Fruit fly (Drosophila melanogaster) whole organism, embryonic: Measurements from ENCODE around the gene CG15382.
A peak's percentile ranks its signal among the peaks of the same experiment; 100 is the strongest.

ENCODE experiments used
- Adf1 ChIP-seq: fragments of 200-800 bp; sonication (Bioruptor generic); IDR thresholded peaks from 2 replicates; pipeline ENCODE4 v1.3.6; 2022; ENCODE audit warnings: missing biosample characterization, missing genetic modification characterization
- Atf3 ChIP-seq: fragments of 200-800 bp; sonication (Bioruptor generic); optimal IDR thresholded peaks from 3 replicates; lab custom pipeline; 2016; ENCODE audit warnings: missing biosample characterization, missing genetic modification characterization
- BEAF-32 ChIP-seq: fragments of 200-800 bp; sonication (Bioruptor generic); optimal IDR thresholded peaks from 3 replicates; lab custom pipeline; 2017; ENCODE audit warnings: missing biosample characterization, missing genetic modification characterization, mild to moderate bottlenecking, moderate library complexity, missing genetic modification reagents
- CG11456 ChIP-seq: fragments of 200-800 bp; sonication (Bioruptor generic); IDR thresholded peaks from 3 replicates; pipeline ENCODE4 v1.3.6; 2022; ENCODE audit warnings: missing biosample characterization, missing genetic modification characterization
- CG11560 ChIP-seq: fragments of 200-800 bp; sonication (Bioruptor generic); IDR thresholded peaks from 3 replicates; pipeline ENCODE4 v1.3.6; 2022; ENCODE audit warnings: missing biosample characterization, missing genetic modification characterization
- CG12236 ChIP-seq: fragments of 200-800 bp; sonication (Bioruptor generic); optimal IDR thresholded peaks from 2 replicates; lab custom pipeline; 2016; ENCODE audit warnings: missing biosample characterization, missing genetic modification characterization
- CG12391 ChIP-seq: fragments of 200-800 bp; sonication (Bioruptor generic); optimal IDR thresholded peaks from 3 replicates; lab custom pipeline; 2018; ENCODE audit warnings: missing biosample characterization, mild to moderate bottlenecking, missing genetic modification characterization, moderate library complexity
- CG15011 ChIP-seq: fragments of 200-800 bp; sonication (Bioruptor generic); optimal IDR thresholded peaks from 3 replicates; lab custom pipeline; 2018; ENCODE audit warnings: missing biosample characterization, mild to moderate bottlenecking, missing genetic modification characterization
- CG16863 ChIP-seq: fragments of 200-800 bp; sonication (Bioruptor generic); optimal IDR thresholded peaks from 3 replicates; lab custom pipeline; 2016; ENCODE audit warnings: missing biosample characterization, missing genetic modification characterization
- CG17385 ChIP-seq: fragments of 200-800 bp; sonication (Bioruptor generic); optimal IDR thresholded peaks from 3 replicates; lab custom pipeline; 2018; ENCODE audit warnings: missing biosample characterization, mild to moderate bottlenecking, missing genetic modification characterization
- CG17568 ChIP-seq: fragments of 200-800 bp; sonication (Bioruptor generic); optimal IDR thresholded peaks from 2 replicates; lab custom pipeline; 2018; ENCODE audit warnings: missing biosample characterization, mild to moderate bottlenecking, missing genetic modification characterization, moderate library complexity
- CG30020 ChIP-seq: fragments of 200-800 bp; optimal IDR thresholded peaks from 2 replicates; lab custom pipeline; 2019; ENCODE audit warnings: missing biosample characterization, mild to moderate bottlenecking, missing genetic modification characterization, moderate library complexity
- CG3065 ChIP-seq: fragments of 200-800 bp; sonication (Bioruptor generic); optimal IDR thresholded peaks from 2 replicates; lab custom pipeline; 2016; ENCODE audit warnings: missing biosample characterization, missing genetic modification characterization
- CG3281 ChIP-seq: fragments of 200-800 bp; sonication (Bioruptor generic); optimal IDR thresholded peaks from 3 replicates; lab custom pipeline; 2017; ENCODE audit warnings: missing biosample characterization, mild to moderate bottlenecking, missing genetic modification characterization
- CG33557 ChIP-seq: fragments of 200-800 bp; sonication (Bioruptor generic); optimal IDR thresholded peaks from 2 replicates; lab custom pipeline; 2019; ENCODE audit warnings: missing biosample characterization, mild to moderate bottlenecking, missing genetic modification characterization, moderate library complexity
- CG3838 ChIP-seq: fragments of 200-800 bp; sonication (Bioruptor generic); optimal IDR thresholded peaks from 3 replicates; lab custom pipeline; 2016; ENCODE audit warnings: missing biosample characterization, missing genetic modification characterization
- CG4424 ChIP-seq: fragments of 200-800 bp; sonication (Bioruptor generic); optimal IDR thresholded peaks from 3 replicates; lab custom pipeline; 2016; ENCODE audit warnings: missing biosample characterization, missing genetic modification characterization
- CG6254 ChIP-seq: fragments of 200-800 bp; sonication (Bioruptor generic); optimal IDR thresholded peaks from 3 replicates; lab custom pipeline; 2017; ENCODE audit warnings: mild to moderate bottlenecking, missing biosample characterization, missing genetic modification reagents, missing genetic modification characterization
- CG7556 ChIP-seq: fragments of 200-800 bp; sonication (Bioruptor generic); optimal IDR thresholded peaks from 2 replicates; lab custom pipeline; 2017; ENCODE audit warnings: missing biosample characterization, mild to moderate bottlenecking, missing genetic modification characterization
- CG7745 ChIP-seq: fragments of 200-800 bp; sonication (Bioruptor generic); optimal IDR thresholded peaks from 2 replicates; lab custom pipeline; 2018; ENCODE audit warnings: missing biosample characterization, mild to moderate bottlenecking, missing genetic modification characterization, moderate library complexity
- CG9932 ChIP-seq: fragments of 200-800 bp; sonication (Bioruptor generic); IDR thresholded peaks from 2 replicates; pipeline ENCODE4 v1.3.6; 2022; ENCODE audit warnings: missing biosample characterization, missing genetic modification characterization
- CHES-1-like ChIP-seq: fragments of 200-800 bp; sonication (Bioruptor generic); optimal IDR thresholded peaks from 2 replicates; lab custom pipeline; 2016; ENCODE audit warnings: missing biosample characterization, missing genetic modification characterization
- Dip3 ChIP-seq: fragments of 200-800 bp; sonication (Bioruptor generic); optimal IDR thresholded peaks from 3 replicates; lab custom pipeline; 2016; ENCODE audit warnings: missing biosample characterization, missing genetic modification characterization
- Gsc ChIP-seq: fragments of 200-800 bp; sonication (Bioruptor generic); IDR thresholded peaks from 2 replicates; pipeline ENCODE4 v1.3.6; 2022; ENCODE audit warnings: missing biosample characterization, missing genetic modification characterization
- Hey ChIP-seq: fragments of 200-800 bp; sonication (Bioruptor generic); optimal IDR thresholded peaks from 3 replicates; lab custom pipeline; 2018; ENCODE audit warnings: missing biosample characterization, mild to moderate bottlenecking, missing genetic modification characterization
- Jarid2 ChIP-seq: fragments of 200-800 bp; sonication (Bioruptor generic); optimal IDR thresholded peaks from 3 replicates; lab custom pipeline; 2017; ENCODE audit warnings: mild to moderate bottlenecking, missing biosample characterization, missing genetic modification reagents, missing genetic modification characterization
- Ravus ChIP-seq: fragments of 200-800 bp; sonication (Bioruptor generic); IDR thresholded peaks from 2 replicates; pipeline ENCODE4 v1.3.6; 2022; ENCODE audit warnings: missing biosample characterization, missing genetic modification characterization
- Scr ChIP-seq: fragments of 200-800 bp; sonication (Bioruptor generic); IDR thresholded peaks from 2 replicates; pipeline ENCODE4 v1.3.6; 2022; ENCODE audit warnings: missing biosample characterization, missing genetic modification characterization; ENCODE audit not compliant: partially characterized antibody
- Tbp ChIP-seq: fragments of >200 bp; optimal IDR thresholded peaks from 2 replicates; lab custom pipeline; 2018; ENCODE audit warnings: missing biosample characterization, missing genetic modification characterization
- Vsx1 ChIP-seq: fragments of 200-800 bp; sonication (Bioruptor generic); optimal IDR thresholded peaks from 2 replicates; lab custom pipeline; 2017; ENCODE audit warnings: missing biosample characterization, mild to moderate bottlenecking, missing genetic modification characterization, missing genetic modification reagents
- aop ChIP-seq: fragments of 200-800 bp; sonication (Bioruptor generic); IDR thresholded peaks from 2 replicates; pipeline ENCODE4 v1.3.6; 2022; ENCODE audit warnings: missing biosample characterization, missing genetic modification characterization
- ara ChIP-seq: fragments of 200-800 bp; sonication (Bioruptor generic); IDR thresholded peaks from 2 replicates; pipeline ENCODE4 v1.3.6; 2022; ENCODE audit warnings: missing biosample characterization, missing genetic modification characterization
- bbx ChIP-seq: fragments of 200-800 bp; sonication (Bioruptor generic); IDR thresholded peaks from 2 replicates; pipeline ENCODE4 v1.3.6; 2022; ENCODE audit warnings: missing biosample characterization, missing genetic modification characterization; ENCODE audit not compliant: partially characterized antibody
- bigmax ChIP-seq: fragments of 200-800 bp; sonication (Bioruptor generic); optimal IDR thresholded peaks from 2 replicates; lab custom pipeline; 2018; ENCODE audit warnings: missing biosample characterization, mild to moderate bottlenecking, missing genetic modification characterization
- caup ChIP-seq: fragments of 200-800 bp; sonication (Bioruptor generic); optimal IDR thresholded peaks from 3 replicates; lab custom pipeline; 2017; ENCODE audit warnings: missing biosample characterization, mild to moderate bottlenecking, missing genetic modification characterization, moderate library complexity; ENCODE audit not compliant: severe bottlenecking
- ci ChIP-seq: fragments of 200-800 bp; sonication (Bioruptor generic); IDR thresholded peaks from 3 replicates; pipeline ENCODE4 v1.3.6; 2022; ENCODE audit warnings: missing biosample characterization, missing genetic modification characterization
- croc ChIP-seq: fragments of 200-800 bp; sonication (Bioruptor generic); conservative IDR thresholded peaks from 3 replicates; pipeline ENCODE4 v1.3.6; 2022; ENCODE audit warnings: missing biosample characterization, missing genetic modification characterization
- en ChIP-seq: fragments of 200-800 bp; sonication (Bioruptor generic); optimal IDR thresholded peaks from 2 replicates; lab custom pipeline; 2016; ENCODE audit warnings: missing biosample characterization, missing genetic modification characterization
- grn ChIP-seq: fragments of 200-800 bp; sonication (Bioruptor generic); optimal IDR thresholded peaks from 3 replicates; lab custom pipeline; 2017; ENCODE audit warnings: missing biosample characterization, missing genetic modification characterization
- her ChIP-seq: fragments of 200-800 bp; sonication (Bioruptor generic); optimal IDR thresholded peaks from 2 replicates; lab custom pipeline; 2016; ENCODE audit warnings: missing biosample characterization, missing genetic modification characterization
- hkb ChIP-seq, 2 experiments: fragments of 200-800 bp in 1 of 2; fragments of >200 bp in 1 of 2; sonication (Bioruptor generic) in 1 of 2; IDR thresholded peaks in 1 of 2; optimal IDR thresholded peaks in 1 of 2; 2 replicates each; pipeline versions ENCODE4 v1.3.6 to Lab custom; 2017 to 2022; ENCODE audit warnings: missing biosample characterization in 1 of 2, missing genetic modification characterization in 1 of 2
- jigr1 ChIP-seq: fragments of 200-800 bp; sonication (Bioruptor generic); IDR thresholded peaks from 3 replicates; pipeline ENCODE4 v1.3.6; 2022; ENCODE audit warnings: missing biosample characterization, missing genetic modification characterization
- jumu ChIP-seq: fragments of 200-800 bp; sonication (Bioruptor generic); optimal IDR thresholded peaks from 3 replicates; lab custom pipeline; 2016; ENCODE audit warnings: missing biosample characterization, missing genetic modification characterization
- nom ChIP-seq: fragments of 200-800 bp; sonication (Bioruptor generic); optimal IDR thresholded peaks from 2 replicates; lab custom pipeline; 2017; ENCODE audit warnings: missing biosample characterization, missing genetic modification characterization, mild to moderate bottlenecking, moderate library complexity, missing genetic modification reagents
- pzg ChIP-seq: fragments of 200-800 bp; sonication (Bioruptor generic); optimal IDR thresholded peaks from 3 replicates; lab custom pipeline; 2018; ENCODE audit warnings: missing biosample characterization, mild to moderate bottlenecking, missing genetic modification characterization, moderate library complexity
- tio ChIP-seq: fragments of 200-800 bp; sonication (Bioruptor generic); optimal IDR thresholded peaks from 2 replicates; lab custom pipeline; 2017; ENCODE audit warnings: missing biosample characterization, missing genetic modification characterization, inconsistent platforms
- tll ChIP-seq, 2 experiments: fragments of 200-800 bp in 1 of 2; fragments of >200 bp in 1 of 2; sonication (Bioruptor generic) in 1 of 2; optimal IDR thresholded peaks; 2 replicates each; lab custom pipeline; 2017 to 2019; ENCODE audit warnings: missing biosample characterization in 2 of 2, missing genetic modification characterization in 2 of 2, mild to moderate bottlenecking in 1 of 2, moderate library complexity in 1 of 2
- trem ChIP-seq: fragments of 200-800 bp; optimal IDR thresholded peaks from 3 replicates; lab custom pipeline; 2019; ENCODE audit warnings: missing biosample characterization, mild to moderate bottlenecking, missing genetic modification characterization, moderate library complexity
- vvl ChIP-seq: fragments of 200-800 bp; sonication (Bioruptor generic); IDR thresholded peaks from 2 replicates; pipeline ENCODE4 v1.3.6; 2022; ENCODE audit warnings: missing biosample characterization, missing genetic modification characterization
- wek ChIP-seq: fragments of 200-800 bp; sonication (Bioruptor generic); optimal IDR thresholded peaks from 3 replicates; lab custom pipeline; 2018; ENCODE audit warnings: missing biosample characterization, mild to moderate bottlenecking, missing genetic modification characterization, moderate library complexity
- zfh1 ChIP-seq: fragments of 200-800 bp; sonication (Bioruptor generic); IDR thresholded peaks from 3 replicates; pipeline ENCODE4 v1.3.6; 2022; ENCODE audit warnings: missing biosample characterization, missing genetic modification characterization

CG15382 gene

dm6 chr2L:2189100-2189499 lies 33.5 kb downstream of the CG15382 start (continued):
- TF ChIP-seq CG7556 (GFP tag; lab: Kevin White, UChicago) (peak; percentile 61), CG16863 (GFP tag; lab: Kevin White, UChicago) (peak; percentile 74), wek (GFP tag; lab: Kevin White, UChicago) (no peak), vvl (GFP tag; lab: Robert Waterston, UW) (peak; percentile 66), trem (peak; percentile 75), CG3065 (GFP tag; lab: Kevin White, UChicago) (peak; percentile 62), Dip3 (GFP tag; lab: Kevin White, UChicago) (no peak), aop (peak; percentile 53; the same call in 1 of the 2 replicates), zfh1 (GFP tag; lab: Robert Waterston, UW) (peak; percentile 91), tio (GFP tag; lab: Kevin White, UChicago) (no peak), CG11456 (no peak), bigmax (GFP tag; lab: Kevin White, UChicago) (no peak), Gsc (GFP tag; lab: Robert Waterston, UW) (no peak), Tbp (GFP tag; lab: Kevin White, UChicago) (no peak), CG12391 (tag; lab: Kevin White, UChicago) (peak; percentile 77), CG15011 (GFP tag; lab: Kevin White, UChicago) (peak; percentile 25), CG11560 (tag; lab: Robert Waterston, UW) (no peak), CHES-1-like (GFP tag; lab: Kevin White, UChicago) (no peak), Ravus (no peak), pzg (GFP tag; lab: Kevin White, UChicago) (no peak), her (GFP tag; lab: Kevin White, UChicago) (peak; percentile 1), bbx (no peak), Atf3 (peak; percentile 60), CG4424 (GFP tag; lab: Kevin White, UChicago) (peak; percentile 79), CG3838 (GFP tag; lab: Kevin White, UChicago) (no peak), CG9932 (GFP tag; lab: Robert Waterston, UW) (no peak), croc (GFP tag; lab: Robert Waterston, UW) (peak; percentile 72), jumu (GFP tag; lab: Kevin White, UChicago) (peak; percentile 59), ci (GFP tag; lab: Robert Waterston, UW) (peak; percentile 77), CG17385 (GFP tag; lab: Kevin White, UChicago) (peak; percentile 17), en (GFP tag; lab: Kevin White, UChicago) (peak; percentile 46), Adf1 (GFP tag; lab: Robert Waterston, UW) (no peak), CG17568 (peak; percentile 14), CG12236 (GFP tag; lab: Kevin White, UChicago) (peak; percentile 45), CG6254 (GFP tag; lab: Kevin White, UChicago) (peak; percentile 72), grn (GFP tag; lab: Kevin White, UChicago) (no peak), nom (GFP tag; lab: Kevin White, UChicago) (peak; percentile 10), hkb (optimal IDR thresholded peaks at IDR 0.05; lab: Kevin White, UChicago) (no peak), hkb (GFP tag; IDR thresholded peaks at IDR 0.05; lab: Robert Waterston, UW) (peak; percentile 60), tll (GFP tag; optimal IDR thresholded peaks at IDR 0.05; lab: Kevin White, UChicago) (no peak), CG7745 (no peak), jigr1 (GFP tag; lab: Robert Waterston, UW) (no peak), CG3281 (GFP tag; lab: Kevin White, UChicago) (no peak), caup (GFP tag; lab: Kevin White, UChicago) (no peak), CG30020 (tag; lab: Kevin White, UChicago) (peak; percentile 22), Scr (GFP tag; lab: Robert Waterston, UW) (no peak), Jarid2 (GFP tag; lab: Kevin White, UChicago) (no peak), BEAF-32 (GFP tag; lab: Kevin White, UChicago) (no peak), ara (GFP tag; lab: Robert Waterston, UW) (peak; percentile 83), CG33557 (peak; percentile 86), Hey (no peak), Vsx1 (no peak)
